Worm (Caenorhabditis elegans) whole organism, L4 larva: Measurements from ENCODE around the gene rop-1.

Experiments
- nhr-237 ChIP-seq: sonication (generic microtip); optimal IDR thresholded peaks from 2 replicates; lab custom pipeline; 2017; ENCODE audit warnings: missing biosample characterization, missing genetic modification characterization
- spr-1 ChIP-seq: sonication (generic microtip); optimal IDR thresholded peaks from 2 replicates; lab custom pipeline; 2016; ENCODE audit warnings: mild to moderate bottlenecking, missing genetic modification characterization, missing compliant biosample characterization

ce11 chrV:10289743-10290142 is 34.9 kb upstream of the rop-1 start, which contains the start of gene B0024.15:
- TF ChIP-seq spr-1 (tag; lab: Kevin White, UChicago) (no peak), nhr-237 (tag; lab: Kevin White, UChicago) (no peak)
